Worm (Caenorhabditis elegans) whole organism, young adult: Measurements from ENCODE around the gene teg-1.
A peak's percentile ranks its signal among the peaks of the same experiment; 100 is the strongest.

ENCODE experiments used
- B0035.1 ChIP-seq: sonication (generic microtip); optimal IDR thresholded peaks from 2 replicates; lab custom pipeline; 2016; ENCODE audit warnings: missing genetic modification characterization, mild to moderate bottlenecking, missing compliant biosample characterization, missing genotype, missing genetic modification reagents
- B0261.1 ChIP-seq: sonication (generic microtip); optimal IDR thresholded peaks from 2 replicates; lab custom pipeline; 2016; ENCODE audit warnings: mild to moderate bottlenecking, missing genetic modification characterization, moderate library complexity, missing compliant biosample characterization
- F33H1.4 ChIP-seq: fragments of 200-800 bp; sonication (Bioruptor generic); IDR thresholded peaks from 2 replicates; pipeline ENCODE4 v1.3.6; 2022; ENCODE audit warnings: missing genetic modification reagents, missing genetic modification characterization, missing compliant biosample characterization
- K12H6.12 ChIP-seq: fragments of 200-800 bp; sonication (Bioruptor generic); optimal IDR thresholded peaks from 2 replicates; lab custom pipeline; 2018; ENCODE audit warnings: mild to moderate bottlenecking, missing genetic modification characterization, missing compliant biosample characterization
- Y67H2A.10 ChIP-seq: fragments of 200-800 bp; sonication (Bioruptor generic); conservative IDR thresholded peaks from 2 replicates; pipeline ENCODE4 v1.3.6; 2022; ENCODE audit warnings: missing genetic modification reagents, missing genetic modification characterization, missing compliant biosample characterization
- Y79H2A.3 ChIP-seq: fragments of 200-800 bp; sonication (Bioruptor generic); conservative IDR thresholded peaks from 2 replicates; pipeline ENCODE4 v1.3.6; 2022; ENCODE audit warnings: missing genetic modification reagents, missing genetic modification characterization, missing compliant biosample characterization
- aptf-2 ChIP-seq: fragments of 200-800 bp; sonication (Bioruptor generic); conservative IDR thresholded peaks from 2 replicates; pipeline ENCODE4 v1.3.6; 2022; ENCODE audit warnings: missing genetic modification reagents, missing genetic modification characterization, missing compliant biosample characterization
- aptf-3 ChIP-seq: fragments of 200-800 bp; sonication (Bioruptor generic); IDR thresholded peaks from 2 replicates; pipeline ENCODE4 v1.3.6; 2022; ENCODE audit warnings: missing genetic modification characterization, missing compliant biosample characterization
- attf-5 ChIP-seq: fragments of 200-800 bp; sonication (Bioruptor generic); optimal IDR thresholded peaks from 2 replicates; lab custom pipeline; 2018; ENCODE audit warnings: mild to moderate bottlenecking, missing genetic modification characterization, missing compliant biosample characterization
- bed-1 ChIP-seq: fragments of 200-800 bp; sonication (Bioruptor generic); IDR thresholded peaks from 2 replicates; pipeline ENCODE4 v1.3.6; 2022; ENCODE audit warnings: missing genetic modification reagents, missing genetic modification characterization, missing compliant biosample characterization
- bed-2 ChIP-seq: fragments of 200-800 bp; sonication (Bioruptor generic); IDR thresholded peaks from 2 replicates; pipeline ENCODE4 v1.3.6; 2022; ENCODE audit warnings: missing genetic modification reagents, missing genetic modification characterization, missing compliant biosample characterization
- ceh-100 ChIP-seq: fragments of 200-800 bp; sonication (Bioruptor generic); IDR thresholded peaks from 2 replicates; pipeline ENCODE4 v1.3.6; 2022; ENCODE audit warnings: missing genetic modification reagents, missing genetic modification characterization, missing compliant biosample characterization
- ceh-91 ChIP-seq: fragments of 200-800 bp; sonication (Bioruptor generic); IDR thresholded peaks from 2 replicates; pipeline ENCODE4 v1.3.6; 2022; ENCODE audit warnings: missing genetic modification reagents, missing genetic modification characterization, missing compliant biosample characterization
- efl-1 ChIP-seq: fragments of 150-350 bp; optimal IDR thresholded peaks from 2 replicates; lab custom pipeline; 2014; ENCODE audit warnings: missing biosample characterization, missing genetic modification reagents, missing genetic modification characterization
- egl-18 ChIP-seq: fragments of 200-800 bp; sonication (Bioruptor generic); IDR thresholded peaks from 2 replicates; pipeline ENCODE4 v1.3.6; 2022; ENCODE audit warnings: missing genetic modification reagents, missing genetic modification characterization, missing compliant biosample characterization
- hlh-26 ChIP-seq: fragments of 200-800 bp; sonication (Bioruptor generic); conservative IDR thresholded peaks from 2 replicates; pipeline ENCODE4 v1.3.6; 2022; ENCODE audit warnings: missing genetic modification reagents, missing genetic modification characterization, missing compliant biosample characterization
- hmg-1.2 ChIP-seq: fragments of 200-800 bp; sonication (Bioruptor generic); IDR thresholded peaks from 2 replicates; pipeline ENCODE4 v1.3.6; 2022; ENCODE audit warnings: missing genetic modification reagents, missing genetic modification characterization, missing compliant biosample characterization
- hsf-1 ChIP-seq: fragments of 200-800 bp; sonication (Bioruptor generic); IDR thresholded peaks from 2 replicates; pipeline ENCODE4 v1.3.6; 2022; ENCODE audit warnings: missing genetic modification reagents, missing genetic modification characterization, missing compliant biosample characterization
- let-526 ChIP-seq: fragments of 200-800 bp; sonication (Bioruptor generic); IDR thresholded peaks from 2 replicates; pipeline ENCODE4 v1.3.6; 2022; ENCODE audit warnings: missing genetic modification reagents, missing genetic modification characterization, missing compliant biosample characterization
- let-607 ChIP-seq, 2 experiments: fragments of 200-800 bp in 1 of 2; sonication (Bioruptor generic) in 1 of 2; sonication (generic microtip) in 1 of 2; optimal IDR thresholded peaks; 2 replicates each; lab custom pipeline; 2016 to 2018; ENCODE audit warnings: mild to moderate bottlenecking in 2 of 2, missing compliant biosample characterization in 2 of 2, missing genetic modification characterization in 2 of 2, moderate library complexity in 2 of 2, missing genotype in 1 of 2
- lin-26 ChIP-seq: fragments of 200-800 bp; sonication (Bioruptor generic); IDR thresholded peaks from 2 replicates; pipeline ENCODE4 v1.3.6; 2022; ENCODE audit warnings: missing genetic modification reagents, missing genetic modification characterization, missing compliant biosample characterization
- lin-40 ChIP-seq: sonication (generic microtip); optimal IDR thresholded peaks from 2 replicates; lab custom pipeline; 2016; ENCODE audit warnings: missing genetic modification characterization, mild to moderate bottlenecking, missing compliant biosample characterization, missing genotype, missing genetic modification reagents
- lir-1 ChIP-seq: fragments of 200-800 bp; sonication (Bioruptor generic); conservative IDR thresholded peaks from 2 replicates; pipeline ENCODE4 v1.3.6; 2022; ENCODE audit warnings: missing genetic modification reagents, missing genetic modification characterization, missing compliant biosample characterization
- lsl-1 ChIP-seq: fragments of 200-800 bp; sonication (Bioruptor generic); optimal IDR thresholded peaks from 2 replicates; lab custom pipeline; 2018; ENCODE audit warnings: mild to moderate bottlenecking, missing genetic modification characterization, moderate library complexity, missing compliant biosample characterization
- lsy-27 ChIP-seq: sonication (generic microtip); optimal IDR thresholded peaks from 2 replicates; lab custom pipeline; 2017; ENCODE audit warnings: missing genetic modification characterization, mild to moderate bottlenecking, missing compliant biosample characterization, antibody characterized with exemption, missing genotype, borderline replicate concordance; ENCODE audit not compliant: insufficient read depth
- madf-3 ChIP-seq: fragments of 200-800 bp; sonication (Bioruptor generic); IDR thresholded peaks from 2 replicates; pipeline ENCODE4 v1.3.6; 2022; ENCODE audit warnings: missing genetic modification reagents, missing genetic modification characterization, missing compliant biosample characterization
- madf-6 ChIP-seq: fragments of 200-800 bp; sonication (Bioruptor generic); IDR thresholded peaks from 2 replicates; pipeline ENCODE4 v1.3.6; 2022; ENCODE audit warnings: missing genetic modification reagents, missing genetic modification characterization, missing compliant biosample characterization
- madf-8 ChIP-seq: fragments of 200-800 bp; sonication (Bioruptor generic); conservative IDR thresholded peaks from 2 replicates; pipeline ENCODE4 v1.3.6; 2022; ENCODE audit warnings: missing genetic modification reagents, missing genetic modification characterization, missing compliant biosample characterization
- mcd-1 ChIP-seq: fragments of 200-800 bp; sonication (Bioruptor generic); IDR thresholded peaks from 2 replicates; pipeline ENCODE4 v1.3.6; 2022; ENCODE audit warnings: missing genetic modification reagents, missing genetic modification characterization, missing compliant biosample characterization
- mes-4 ChIP-seq: sonication (generic microtip); optimal IDR thresholded peaks from 2 replicates; lab custom pipeline; 2016; ENCODE audit warnings: missing genotype, missing genetic modification characterization, missing compliant biosample characterization
- pha-4 ChIP-seq: fragments of 150-350 bp; sonication (generic microtip); optimal IDR thresholded peaks from 2 replicates; lab custom pipeline; 2014; ENCODE audit warnings: missing biosample characterization, missing genetic modification reagents, missing genetic modification characterization
- rpc-1 ChIP-seq, 2 experiments: fragments of 150-350 bp in 1 of 2; sonication (generic microtip) in 1 of 2; optimal IDR thresholded peaks; 2 replicates each; lab custom pipeline; 2014 to 2018; ENCODE audit warnings: missing biosample characterization in 1 of 2, missing genetic modification characterization in 1 of 2, missing genetic modification reagents in 1 of 2, missing genotype in 1 of 2
- snpc-1.1 ChIP-seq: sonication (generic microtip); optimal IDR thresholded peaks from 2 replicates; lab custom pipeline; 2017; ENCODE audit warnings: missing genetic modification characterization, mild to moderate bottlenecking, missing compliant biosample characterization, antibody characterized with exemption, moderate library complexity, missing genotype, missing genetic modification reagents; ENCODE audit not compliant: insufficient read depth
- snpc-3.4 ChIP-seq: sonication (generic microtip); optimal IDR thresholded peaks from 2 replicates; lab custom pipeline; 2017; ENCODE audit warnings: missing genetic modification characterization, mild to moderate bottlenecking, missing compliant biosample characterization, antibody characterized with exemption, moderate library complexity, missing genotype, missing genetic modification reagents
- tbx-9 ChIP-seq: sonication (generic microtip); optimal IDR thresholded peaks from 2 replicates; lab custom pipeline; 2016; ENCODE audit warnings: borderline replicate concordance, missing genetic modification characterization, inconsistent platforms, missing compliant biosample characterization
- tlf-1 ChIP-seq: fragments of 200-800 bp; sonication (Bioruptor generic); optimal IDR thresholded peaks from 2 replicates; lab custom pipeline; 2018; ENCODE audit warnings: mild to moderate bottlenecking, missing genetic modification characterization, missing compliant biosample characterization
- unc-62 ChIP-seq: fragments of 150-350 bp; optimal IDR thresholded peaks from 2 replicates; lab custom pipeline; 2014; ENCODE audit warnings: missing biosample characterization, missing genetic modification reagents, missing genetic modification characterization
- xnd-1 ChIP-seq: sonication (generic microtip); optimal IDR thresholded peaks from 2 replicates; lab custom pipeline; 2016; ENCODE audit warnings: missing genotype, missing genetic modification reagents, missing genetic modification characterization, missing compliant biosample characterization
- ztf-25 ChIP-seq: fragments of 200-800 bp; sonication (Bioruptor generic); IDR thresholded peaks from 2 replicates; pipeline ENCODE4 v1.3.6; 2022; ENCODE audit warnings: missing genetic modification reagents, missing genetic modification characterization, missing compliant biosample characterization
- ztf-3 ChIP-seq: fragments of 200-800 bp; sonication (Bioruptor generic); optimal IDR thresholded peaks from 2 replicates; lab custom pipeline; 2018; ENCODE audit warnings: mild to moderate bottlenecking, missing genetic modification characterization, missing compliant biosample characterization

The teg-1 gene

ce11 chrIII:11274590-11275116 is 43.4 kb downstream of the teg-1 start, which contains the start of gene Y47D3A.20:
Gene Y47D3A.20 (plus strand): TSS chrIII:11275066.
- no peak for TF ChIP-seq lin-26 (GFP tag; lab: Robert Waterston, UW)
- TF ChIP-seq let-526 = no peak
- TF ChIP-seq snpc-1.1 (tag; lab: Kevin White, UChicago) = no peak
- no peak for TF ChIP-seq mcd-1 (GFP tag; lab: Robert Waterston, UW)
- no peak for TF ChIP-seq pha-4 (tag; lab: Kevin White, UChicago)
- TF ChIP-seq tbx-9 = no peak
- TF ChIP-seq ztf-25 (GFP tag; lab: Robert Waterston, UW) = no peak
- no peak for TF ChIP-seq bed-2 (GFP tag; lab: Robert Waterston, UW)
- TF ChIP-seq hlh-26 (GFP tag; lab: Robert Waterston, UW) = no peak
- TF ChIP-seq unc-62 (GFP tag; lab: Kevin White, UChicago) = no peak
- TF ChIP-seq Y67H2A.10 (GFP tag; lab: Robert Waterston, UW) = no peak
- TF ChIP-seq efl-1 (GFP tag; lab: Kevin White, UChicago) = peak; percentile 10
- TF ChIP-seq aptf-3 (GFP tag; lab: Robert Waterston, UW) = no peak
- peak; percentile 66 for TF ChIP-seq F33H1.4
- TF ChIP-seq lir-1 (GFP tag; lab: Robert Waterston, UW) = no peak
- TF ChIP-seq bed-1 = no peak
- no peak for TF ChIP-seq attf-5
- TF ChIP-seq xnd-1 = peak; percentile 7
- no peak for TF ChIP-seq hmg-1.2 (GFP tag; lab: Robert Waterston, UW)
- TF ChIP-seq aptf-2 (GFP tag; lab: Robert Waterston, UW) = no peak
- no peak for TF ChIP-seq ztf-3 (GFP tag; lab: Kevin White, UChicago)
- TF ChIP-seq K12H6.12 = no peak
- no peak for TF ChIP-seq B0261.1 (tag; lab: Kevin White, UChicago)
- no peak for TF ChIP-seq ceh-91 (GFP tag; lab: Robert Waterston, UW)
- TF ChIP-seq lsy-27 (tag; lab: Kevin White, UChicago) = no peak
- TF ChIP-seq tlf-1 = no peak
- TF ChIP-seq madf-6 (GFP tag; lab: Robert Waterston, UW) = 0 out of 2 replicates have a peak, but pooled peaks have one; percentile 6
- no peak for TF ChIP-seq snpc-3.4 (tag; lab: Kevin White, UChicago)
- no peak for TF ChIP-seq egl-18 (GFP tag; lab: Robert Waterston, UW)
- TF ChIP-seq madf-8 (GFP tag; lab: Robert Waterston, UW) = no peak
- TF ChIP-seq mes-4 = no peak
- TF ChIP-seq ceh-100 = no peak
- no peak for TF ChIP-seq Y79H2A.3
- no peak for TF ChIP-seq lin-40
- TF ChIP-seq hsf-1 = no peak
- TF ChIP-seq B0035.1 (tag; lab: Kevin White, UChicago) = no peak
- peak; percentile 63 for TF ChIP-seq lsl-1
- TF ChIP-seq rpc-1 (optimal IDR thresholded peaks at IDR 0.05; lab: Kevin White, UChicago) = no peak
- no peak for TF ChIP-seq rpc-1 (tag; optimal IDR thresholded peaks at IDR 0.05; lab: Kevin White, UChicago)
- TF ChIP-seq madf-3 (GFP tag; lab: Robert Waterston, UW) = no peak
- no peak for TF ChIP-seq let-607 (tag; optimal IDR thresholded peaks at IDR 0.05; lab: Kevin White, UChicago)
